Worm (Caenorhabditis elegans) whole organism, mixed stage, embryonic: ENCODE measurements around the gene srab-23.

ENCODE experiments used
- bed-3 ChIP-seq: fragments of 200-800 bp; sonication (Bioruptor generic); optimal IDR thresholded peaks from 3 replicates; lab custom pipeline; 2018; ENCODE audit warnings: mild to moderate bottlenecking, missing genetic modification characterization, moderate library complexity, missing compliant biosample characterization
- ceh-39 ChIP-seq: fragments of 150-350 bp; optimal IDR thresholded peaks from 2 replicates; lab custom pipeline; 2014; ENCODE audit warnings: missing biosample characterization, missing genetic modification characterization
- ceh-43 ChIP-seq: fragments of 200-800 bp; sonication (Bioruptor generic); optimal IDR thresholded peaks from 2 replicates; lab custom pipeline; 2018; ENCODE audit warnings: mild to moderate bottlenecking, missing genetic modification characterization, moderate library complexity, missing compliant biosample characterization
- ces-1 ChIP-seq: fragments of 150-350 bp; optimal IDR thresholded peaks from 2 replicates; lab custom pipeline; 2014; ENCODE audit warnings: missing biosample characterization, missing genetic modification reagents, missing genetic modification characterization
- cnd-1 ChIP-seq: fragments of 200-800 bp; sonication (Bioruptor generic); optimal IDR thresholded peaks from 2 replicates; lab custom pipeline; 2018; ENCODE audit warnings: mild to moderate bottlenecking, missing genetic modification characterization, missing compliant biosample characterization
- drap-1 ChIP-seq: fragments of 200-800 bp; sonication (Bioruptor generic); optimal IDR thresholded peaks from 3 replicates; lab custom pipeline; 2018; ENCODE audit warnings: mild to moderate bottlenecking, missing genetic modification characterization, missing compliant biosample characterization
- elt-1 ChIP-seq: sonication (generic microtip); optimal IDR thresholded peaks from 2 replicates; lab custom pipeline; 2017; ENCODE audit warnings: missing genetic modification characterization, mild to moderate bottlenecking, missing compliant biosample characterization, antibody characterized with exemption, moderate library complexity, borderline replicate concordance; ENCODE audit not compliant: insufficient read depth
- ham-2 ChIP-seq: fragments of 200-800 bp; sonication (Bioruptor generic); optimal IDR thresholded peaks from 2 replicates; lab custom pipeline; 2018; ENCODE audit warnings: mild to moderate bottlenecking, missing genetic modification characterization, missing compliant biosample characterization
- hlh-1 ChIP-seq: fragments of 150-350 bp; optimal IDR thresholded peaks from 2 replicates; lab custom pipeline; 2014; ENCODE audit warnings: missing biosample characterization, missing genetic modification reagents, missing genetic modification characterization
- lin-32 ChIP-seq: fragments of 200-800 bp; sonication (Bioruptor generic); optimal IDR thresholded peaks from 2 replicates; lab custom pipeline; 2018; ENCODE audit warnings: mild to moderate bottlenecking, missing genetic modification characterization, missing compliant biosample characterization
- lsy-2 ChIP-seq: fragments of 150-350 bp; optimal IDR thresholded peaks from 2 replicates; lab custom pipeline; 2014; ENCODE audit warnings: missing biosample characterization, missing genetic modification characterization
- mab-5 ChIP-seq: fragments of 150-350 bp; optimal IDR thresholded peaks from 2 replicates; lab custom pipeline; 2014; ENCODE audit warnings: missing biosample characterization, missing genetic modification characterization
- nhr-12 ChIP-seq: fragments of 150-350 bp; optimal IDR thresholded peaks from 2 replicates; lab custom pipeline; 2014; ENCODE audit warnings: missing biosample characterization, missing genetic modification characterization
- nhr-2 ChIP-seq: fragments of 150-350 bp; optimal IDR thresholded peaks from 2 replicates; lab custom pipeline; 2014; ENCODE audit warnings: missing biosample characterization, missing genetic modification characterization
- nhr-237 ChIP-seq: fragments of 150-350 bp; optimal IDR thresholded peaks from 2 replicates; lab custom pipeline; 2014; ENCODE audit warnings: missing biosample characterization, missing genetic modification characterization
- nhr-28 ChIP-seq: fragments of 150-350 bp; optimal IDR thresholded peaks from 2 replicates; lab custom pipeline; 2014; ENCODE audit warnings: missing biosample characterization, missing genetic modification characterization
- nhr-76 ChIP-seq: sonication (generic microtip); optimal IDR thresholded peaks from 2 replicates; lab custom pipeline; 2017; ENCODE audit warnings: missing biosample characterization, missing genetic modification characterization
- pha-4 ChIP-seq: fragments of 150-350 bp; optimal IDR thresholded peaks from 2 replicates; lab custom pipeline; 2018; ENCODE audit warnings: missing biosample characterization, missing genetic modification reagents, missing genetic modification characterization
- sem-2 ChIP-seq: fragments of 200-800 bp; sonication (Bioruptor generic); optimal IDR thresholded peaks from 2 replicates; lab custom pipeline; 2018; ENCODE audit warnings: mild to moderate bottlenecking, missing genetic modification characterization, missing compliant biosample characterization
- sptf-1 ChIP-seq: sonication (generic microtip); optimal IDR thresholded peaks from 2 replicates; lab custom pipeline; 2017; ENCODE audit warnings: mild to moderate bottlenecking, missing genetic modification characterization, moderate library complexity, missing compliant biosample characterization
- tbx-8 ChIP-seq: fragments of 200-800 bp; sonication (Bioruptor generic); optimal IDR thresholded peaks from 2 replicates; lab custom pipeline; 2018; ENCODE audit warnings: mild to moderate bottlenecking, missing genetic modification characterization, moderate library complexity, missing compliant biosample characterization
- unc-120 ChIP-seq: sonication (generic microtip); optimal IDR thresholded peaks from 2 replicates; lab custom pipeline; 2017; ENCODE audit warnings: missing genetic modification characterization, missing compliant biosample characterization; ENCODE audit not compliant: poor library complexity, severe bottlenecking
- unc-39 ChIP-seq: fragments of 150-350 bp; optimal IDR thresholded peaks from 2 replicates; lab custom pipeline; 2014; ENCODE audit warnings: missing biosample characterization, missing genetic modification characterization
- unc-62 ChIP-seq: fragments of 150-350 bp; optimal IDR thresholded peaks from 2 replicates; lab custom pipeline; 2014; ENCODE audit warnings: missing biosample characterization, missing genetic modification reagents, missing genetic modification characterization
- zip-8 ChIP-seq: fragments of 150-350 bp; optimal IDR thresholded peaks from 2 replicates; lab custom pipeline; 2014; ENCODE audit warnings: missing biosample characterization, missing genetic modification characterization
- ztf-11 ChIP-seq: fragments of 150-350 bp; optimal IDR thresholded peaks from 2 replicates; lab custom pipeline; 2014; ENCODE audit warnings: missing biosample characterization, missing genetic modification characterization

srab-23 gene

DNA sequence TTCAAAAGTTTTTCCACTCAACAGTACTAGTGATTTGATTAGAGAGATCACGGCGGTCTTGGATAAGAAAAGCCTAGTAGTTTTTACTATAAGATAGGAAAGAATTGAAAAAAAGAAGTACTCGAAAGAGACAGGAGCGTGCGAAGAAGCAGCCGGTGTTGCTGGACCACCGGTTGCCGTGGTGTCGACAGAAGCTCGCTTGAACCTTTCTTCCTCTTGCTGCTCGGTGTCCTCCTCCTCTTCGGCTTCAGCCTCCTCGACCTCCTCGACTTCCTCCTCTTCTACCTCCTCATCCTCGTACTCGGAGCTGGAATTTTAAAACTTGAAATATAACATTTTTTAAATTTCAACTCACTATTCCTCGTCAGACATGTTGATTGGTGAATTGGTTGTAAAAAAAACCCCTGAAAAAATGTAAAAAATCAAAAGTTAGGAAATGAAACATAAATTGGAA lies 42.9 kb downstream of the srab-23 start, which contains the start of gene tnt-4:
Gene tnt-4 (minus strand): TSS at position 404 of the 454 bp plus-strand sequence.
- no peak for TF ChIP-seq nhr-28 (tag; lab: Kevin White, UChicago)

- no peak for TF ChIP-seq ces-1 (GFP tag; lab: Kevin White, UChicago)
- no peak for TF ChIP-seq hlh-1 (tag; lab: Kevin White, UChicago)
- TF ChIP-seq unc-39: no peak
- no peak for TF ChIP-seq lin-32 (GFP tag; lab: Kevin White, UChicago)
- no peak for TF ChIP-seq unc-62 (GFP tag; lab: Kevin White, UChicago)
- TF ChIP-seq nhr-28 (tag; lab: Kevin White, UChicago): no peak
- no peak for TF ChIP-seq mab-5 (tag; lab: Kevin White, UChicago)
- TF ChIP-seq tbx-8 (GFP tag; lab: Kevin White, UChicago): no peak
- TF ChIP-seq ham-2: no peak
Observed at ce11 chrV:1991381-1991780, 44.1 kb downstream of the srab-23 start.

- TF ChIP-seq lin-32 (GFP tag; lab: Kevin White, UChicago) (no peak), bed-3 (GFP tag; lab: Kevin White, UChicago) (no peak), ceh-43 (GFP tag; lab: Kevin White, UChicago) (no peak), elt-1 (tag; lab: Kevin White, UChicago) (no peak), unc-120 (tag; lab: Kevin White, UChicago) (no peak), nhr-237 (no peak)
Observed at ce11 chrV:1989220-1989619, 46.2 kb downstream of the srab-23 start.

DNA sequence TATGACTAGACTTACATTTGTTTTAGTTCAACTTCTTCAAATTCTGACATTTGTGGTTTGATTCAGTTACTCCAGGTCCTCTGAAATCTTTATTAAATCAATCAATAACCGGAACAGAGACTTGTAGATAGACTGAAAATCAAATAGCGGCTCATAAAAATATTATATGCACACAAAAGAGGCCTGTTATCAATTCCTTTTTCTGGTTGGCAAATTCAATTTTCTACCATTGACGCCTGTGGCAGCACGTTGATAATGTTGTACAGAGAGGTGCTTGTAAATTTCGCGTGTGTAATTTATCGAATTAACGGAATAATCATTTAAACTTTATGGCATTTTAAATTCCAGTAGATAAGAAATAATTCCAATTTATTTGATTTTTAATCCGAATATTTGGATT lies 48.5 kb downstream of the srab-23 start, which contains the start of gene T08B1.1:
Gene T08B1.1 (minus strand): TSS at position 92 of the 400 bp plus-strand sequence.
- TF ChIP-seq drap-1 (GFP tag; lab: Kevin White, UChicago) (no peak), nhr-12 (tag; lab: Kevin White, UChicago) (no peak), ham-2 (no peak), nhr-2 (tag; lab: Kevin White, UChicago) (no peak), unc-120 (tag; lab: Kevin White, UChicago) (no peak), sptf-1 (tag; lab: Kevin White, UChicago) (no peak), cnd-1 (tag; lab: Kevin White, UChicago) (no peak), lsy-2 (tag; lab: Kevin White, UChicago) (no peak), nhr-76 (tag; lab: Kevin White, UChicago) (no peak), hlh-1 (tag; lab: Kevin White, UChicago) (no peak), sem-2 (no peak), ztf-11 (no peak), ceh-39 (tag; lab: Kevin White, UChicago) (no peak), zip-8 (tag; lab: Kevin White, UChicago) (no peak), unc-39 (no peak), pha-4 (tag; lab: Kevin White, UChicago) (no peak), lin-32 (GFP tag; lab: Kevin White, UChicago) (no peak)
